Worm (Caenorhabditis elegans): ENCODE data around the gene dpy-9.

ce11 chrIV:305101-305500 is 46.1 kb upstream of the dpy-9 start:
- no peak for TF ChIP-seq sox-4 (tag; optimal IDR thresholded peaks at IDR 0.05)
- no peak for TF ChIP-seq ets-4 (tag; optimal IDR thresholded peaks at IDR 0.05)
- TF ChIP-seq ceh-9 (tag; optimal IDR thresholded peaks at IDR 0.05) = no peak
- no peak for TF ChIP-seq rnt-1 (tag; optimal IDR thresholded peaks at IDR 0.05)
- TF ChIP-seq unc-86 (tag; optimal IDR thresholded peaks at IDR 0.05) = no peak
- no peak for TF ChIP-seq dve-1 (tag; optimal IDR thresholded peaks at IDR 0.05)
- no peak for TF ChIP-seq nhr-11 (tag; optimal IDR thresholded peaks at IDR 0.05)
- no peak for TF ChIP-seq pat-9 (tag; optimal IDR thresholded peaks at IDR 0.05)

All from whole organism, late embryonic.